Fruit fly (Drosophila melanogaster) whole organism, embryonic: ENCODE results near the gene DppIII.
A peak's percentile ranks its signal among the peaks of the same experiment; 100 is the strongest.

Experiments
- B-H1 ChIP-seq: fragments of 200-800 bp; sonication (Bioruptor generic); IDR thresholded peaks from 3 replicates; pipeline ENCODE4 v1.3.6; 2022; ENCODE audit warnings: missing biosample characterization, missing genetic modification characterization
- BEAF-32 ChIP-seq: fragments of 200-800 bp; sonication (Bioruptor generic); optimal IDR thresholded peaks from 3 replicates; lab custom pipeline; 2017; ENCODE audit warnings: missing biosample characterization, missing genetic modification characterization, mild to moderate bottlenecking, moderate library complexity, missing genetic modification reagents
- CG10431 ChIP-seq: fragments of 200-800 bp; sonication (Bioruptor generic); optimal IDR thresholded peaks from 3 replicates; lab custom pipeline; 2018; ENCODE audit warnings: missing biosample characterization, mild to moderate bottlenecking, missing genetic modification characterization
- CG10959 ChIP-seq: fragments of 200-800 bp; sonication (Bioruptor generic); IDR thresholded peaks from 2 replicates; pipeline ENCODE4 v1.3.6; 2022; ENCODE audit warnings: missing biosample characterization, missing genetic modification characterization
- CG11398 ChIP-seq: fragments of 200-800 bp; sonication (Bioruptor generic); optimal IDR thresholded peaks from 2 replicates; lab custom pipeline; 2016; ENCODE audit warnings: missing biosample characterization, missing genetic modification characterization
- CG12769 ChIP-seq: fragments of 200-800 bp; sonication (Bioruptor generic); optimal IDR thresholded peaks from 2 replicates; lab custom pipeline; 2019; ENCODE audit warnings: missing biosample characterization, mild to moderate bottlenecking, missing genetic modification characterization, moderate library complexity
- CG15601 ChIP-seq: fragments of 200-800 bp; sonication (Bioruptor generic); optimal IDR thresholded peaks from 3 replicates; lab custom pipeline; 2019; ENCODE audit warnings: missing biosample characterization, mild to moderate bottlenecking, missing genetic modification characterization, moderate library complexity
- CG16813 ChIP-seq: fragments of 200-800 bp; sonication (Bioruptor generic); IDR thresholded peaks from 3 replicates; pipeline ENCODE4 v1.3.6; 2022; ENCODE audit warnings: missing biosample characterization, missing genetic modification characterization; ENCODE audit not compliant: partially characterized antibody
- CG16863 ChIP-seq: fragments of 200-800 bp; sonication (Bioruptor generic); optimal IDR thresholded peaks from 3 replicates; lab custom pipeline; 2016; ENCODE audit warnings: missing biosample characterization, missing genetic modification characterization
- CG18764 ChIP-seq: fragments of 200-800 bp; sonication (Bioruptor generic); optimal IDR thresholded peaks from 3 replicates; lab custom pipeline; 2016; ENCODE audit warnings: missing biosample characterization, missing genetic modification characterization
- CG2889 ChIP-seq: fragments of 200-800 bp; sonication (Bioruptor generic); IDR thresholded peaks from 3 replicates; pipeline ENCODE4 v1.3.6; 2022; ENCODE audit warnings: missing biosample characterization, missing genetic modification characterization
- CG3847 ChIP-seq: fragments of 200-800 bp; sonication (Bioruptor generic); IDR thresholded peaks from 2 replicates; pipeline ENCODE4 v1.3.6; 2022; ENCODE audit warnings: missing biosample characterization, missing genetic modification characterization
- CG6791 ChIP-seq: fragments of 200-800 bp; sonication (Bioruptor generic); IDR thresholded peaks from 3 replicates; pipeline ENCODE4 v1.3.6; 2022; ENCODE audit warnings: missing biosample characterization, missing genetic modification characterization; ENCODE audit not compliant: partially characterized antibody
- CG6854 ChIP-seq: fragments of 200-800 bp; sonication (Bioruptor generic); optimal IDR thresholded peaks from 3 replicates; lab custom pipeline; 2017; ENCODE audit warnings: missing biosample characterization, mild to moderate bottlenecking, missing genetic modification characterization
- CG8478 ChIP-seq: fragments of >200 bp; optimal IDR thresholded peaks from 2 replicates; lab custom pipeline; 2018
- CG8765 ChIP-seq: fragments of 200-800 bp; sonication (Bioruptor generic); IDR thresholded peaks from 2 replicates; pipeline ENCODE4 v1.3.6; 2022; ENCODE audit warnings: missing biosample characterization, missing genetic modification characterization
- CG9817 ChIP-seq: fragments of 200-800 bp; sonication (Bioruptor generic); optimal IDR thresholded peaks from 2 replicates; lab custom pipeline; 2018; ENCODE audit warnings: missing biosample characterization, mild to moderate bottlenecking, missing genetic modification characterization, moderate library complexity
- Camta ChIP-seq: fragments of 200-800 bp; sonication (Bioruptor generic); optimal IDR thresholded peaks from 2 replicates; lab custom pipeline; 2016; ENCODE audit warnings: missing biosample characterization, missing genetic modification characterization
- Dll ChIP-seq: fragments of 200-800 bp; sonication (Bioruptor generic); IDR thresholded peaks from 4 replicates; pipeline ENCODE4 v1.3.6; 2022; ENCODE audit warnings: missing biosample characterization, missing genetic modification characterization; ENCODE audit not compliant: partially characterized antibody
- Dref ChIP-seq: fragments of 200-800 bp; sonication (Bioruptor generic); IDR thresholded peaks from 2 replicates; pipeline ENCODE4 v1.3.6; 2022; ENCODE audit warnings: missing biosample characterization, missing genetic modification characterization
- Gsc ChIP-seq: fragments of 200-800 bp; sonication (Bioruptor generic); IDR thresholded peaks from 2 replicates; pipeline ENCODE4 v1.3.6; 2022; ENCODE audit warnings: missing biosample characterization, missing genetic modification characterization
- Hmr ChIP-seq: fragments of 200-800 bp; sonication (Bioruptor generic); optimal IDR thresholded peaks from 3 replicates; lab custom pipeline; 2017; ENCODE audit warnings: mild to moderate bottlenecking, missing biosample characterization, missing genetic modification reagents, missing genetic modification characterization
- Lim3 ChIP-seq: fragments of 200-800 bp; sonication (Bioruptor generic); IDR thresholded peaks from 2 replicates; pipeline ENCODE4 v1.3.6; 2022; ENCODE audit warnings: missing biosample characterization, missing genetic modification characterization
- Mad ChIP-seq: fragments of 200-800 bp; sonication (Bioruptor generic); optimal IDR thresholded peaks from 2 replicates; lab custom pipeline; 2016; ENCODE audit warnings: missing biosample characterization, missing genetic modification characterization
- Med ChIP-seq: fragments of 200-800 bp; sonication (Bioruptor generic); peaks from one replicate; lab custom pipeline; 2016; ENCODE audit warnings: missing biosample characterization, missing genetic modification characterization, mild to moderate bottlenecking, inconsistent platforms, moderate library complexity
- Myb ChIP-seq: fragments of 200-800 bp; sonication (Bioruptor generic); optimal IDR thresholded peaks from 2 replicates; lab custom pipeline; 2016; ENCODE audit warnings: missing biosample characterization, missing genetic modification characterization
- NC2α ChIP-seq: fragments of 200-800 bp; sonication (Bioruptor generic); optimal IDR thresholded peaks from 2 replicates; lab custom pipeline; 2016; ENCODE audit warnings: missing biosample characterization, missing genetic modification characterization
- Pdp1 ChIP-seq, 2 experiments: fragments of 200-800 bp; sonication (Bioruptor generic); optimal IDR thresholded peaks; 3 replicates each; lab custom pipeline; 2016; ENCODE audit warnings: missing biosample characterization in 2 of 2, missing genetic modification characterization in 2 of 2, mild to moderate bottlenecking in 1 of 2, moderate library complexity in 1 of 2
- Rfx ChIP-seq: fragments of 200-800 bp; sonication (Bioruptor generic); IDR thresholded peaks from 2 replicates; pipeline ENCODE4 v1.3.6; 2022; ENCODE audit warnings: missing biosample characterization, missing genetic modification characterization
- Rx ChIP-seq: fragments of 200-800 bp; sonication (Bioruptor generic); IDR thresholded peaks from 2 replicates; pipeline ENCODE4 v1.3.6; 2022; ENCODE audit warnings: missing biosample characterization, missing genetic modification characterization
- Sry-δ ChIP-seq: fragments of 200-800 bp; sonication (Bioruptor generic); optimal IDR thresholded peaks from 2 replicates; lab custom pipeline; 2016; ENCODE audit warnings: missing biosample characterization, missing genetic modification characterization
- Trl ChIP-seq, 3 experiments: fragments of >200 bp in 2 of 3; fragments of 200-800 bp in 1 of 3; sonication (Bioruptor generic) in 1 of 3; optimal IDR thresholded peaks; 2 replicates in 1 of 3; 3 replicates in 2 of 3; lab custom pipeline; 2016 to 2017; ENCODE audit warnings: missing biosample characterization in 1 of 3, missing genetic modification characterization in 1 of 3
- ac ChIP-seq: fragments of 200-800 bp; sonication (Bioruptor generic); optimal IDR thresholded peaks from 3 replicates; lab custom pipeline; 2017; ENCODE audit warnings: missing biosample characterization, mild to moderate bottlenecking, missing genetic modification characterization
- al ChIP-seq: fragments of 200-800 bp; sonication (Bioruptor generic); IDR thresholded peaks from 2 replicates; pipeline ENCODE4 v1.3.6; 2022; ENCODE audit warnings: missing biosample characterization, missing genetic modification characterization
- ara ChIP-seq: fragments of 200-800 bp; sonication (Bioruptor generic); IDR thresholded peaks from 2 replicates; pipeline ENCODE4 v1.3.6; 2022; ENCODE audit warnings: missing biosample characterization, missing genetic modification characterization
- caup ChIP-seq: fragments of 200-800 bp; sonication (Bioruptor generic); optimal IDR thresholded peaks from 3 replicates; lab custom pipeline; 2017; ENCODE audit warnings: missing biosample characterization, mild to moderate bottlenecking, missing genetic modification characterization, moderate library complexity; ENCODE audit not compliant: severe bottlenecking
- chn ChIP-seq: fragments of 200-800 bp; sonication (Bioruptor generic); optimal IDR thresholded peaks from 2 replicates; lab custom pipeline; 2016; ENCODE audit warnings: missing biosample characterization, missing genetic modification characterization
- croc ChIP-seq: fragments of 200-800 bp; sonication (Bioruptor generic); conservative IDR thresholded peaks from 3 replicates; pipeline ENCODE4 v1.3.6; 2022; ENCODE audit warnings: missing biosample characterization, missing genetic modification characterization
- dan ChIP-seq: fragments of 200-800 bp; sonication (Bioruptor generic); IDR thresholded peaks from 2 replicates; pipeline ENCODE4 v1.3.6; 2022; ENCODE audit warnings: missing biosample characterization, missing genetic modification characterization
- dpn ChIP-seq, 2 experiments: fragments of 200-800 bp; sonication (Bioruptor generic); optimal IDR thresholded peaks; 3 replicates each; lab custom pipeline; 2016; ENCODE audit warnings: missing biosample characterization in 2 of 2, missing genetic modification characterization in 2 of 2
- gcm ChIP-seq: fragments of 200-800 bp; sonication (Bioruptor generic); optimal IDR thresholded peaks from 2 replicates; lab custom pipeline; 2019; ENCODE audit warnings: missing biosample characterization, mild to moderate bottlenecking, missing genetic modification characterization, moderate library complexity
- gro ChIP-seq: fragments of 200-800 bp; sonication (Bioruptor generic); optimal IDR thresholded peaks from 2 replicates; lab custom pipeline; 2016; ENCODE audit warnings: missing biosample characterization, missing genetic modification characterization
- hth ChIP-seq: fragments of >200 bp; optimal IDR thresholded peaks from 2 replicates; lab custom pipeline; 2017; ENCODE audit warnings: inconsistent platforms
- lab ChIP-seq: fragments of 200-800 bp; sonication (Bioruptor generic); optimal IDR thresholded peaks from 3 replicates; lab custom pipeline; 2017; ENCODE audit warnings: missing biosample characterization, missing genetic modification characterization, mild to moderate bottlenecking, moderate library complexity, missing genetic modification reagents
- lmd ChIP-seq: fragments of 200-800 bp; sonication (Bioruptor generic); IDR thresholded peaks from 2 replicates; pipeline ENCODE4 v1.3.6; 2022; ENCODE audit warnings: missing biosample characterization, missing genetic modification characterization
- maf-S ChIP-seq: fragments of 200-800 bp; sonication (Bioruptor generic); optimal IDR thresholded peaks from 2 replicates; lab custom pipeline; 2016; ENCODE audit warnings: missing biosample characterization, missing genetic modification characterization
- mirr ChIP-seq: fragments of 200-800 bp; sonication (Bioruptor generic); optimal IDR thresholded peaks from 3 replicates; lab custom pipeline; 2018; ENCODE audit warnings: missing biosample characterization, mild to moderate bottlenecking, missing genetic modification characterization
- repo ChIP-seq: fragments of 200-800 bp; sonication (Bioruptor generic); optimal IDR thresholded peaks from 2 replicates; lab custom pipeline; 2016; ENCODE audit warnings: missing biosample characterization, missing genetic modification characterization
- sc ChIP-seq, 3 experiments: fragments of >200 bp in 2 of 3; fragments of 200-800 bp in 1 of 3; sonication (Bioruptor generic) in 1 of 3; optimal IDR thresholded peaks; 2 replicates in 2 of 3; 3 replicates in 1 of 3; lab custom pipeline; 2017; ENCODE audit warnings: mild to moderate bottlenecking in 1 of 3, missing biosample characterization in 1 of 3, missing genetic modification characterization in 1 of 3, missing genetic modification reagents in 1 of 3
- usp ChIP-seq: fragments of >200 bp; optimal IDR thresholded peaks from 2 replicates; lab custom pipeline; 2017; ENCODE audit warnings: missing biosample characterization, missing genetic modification characterization

DppIII gene

DNA sequence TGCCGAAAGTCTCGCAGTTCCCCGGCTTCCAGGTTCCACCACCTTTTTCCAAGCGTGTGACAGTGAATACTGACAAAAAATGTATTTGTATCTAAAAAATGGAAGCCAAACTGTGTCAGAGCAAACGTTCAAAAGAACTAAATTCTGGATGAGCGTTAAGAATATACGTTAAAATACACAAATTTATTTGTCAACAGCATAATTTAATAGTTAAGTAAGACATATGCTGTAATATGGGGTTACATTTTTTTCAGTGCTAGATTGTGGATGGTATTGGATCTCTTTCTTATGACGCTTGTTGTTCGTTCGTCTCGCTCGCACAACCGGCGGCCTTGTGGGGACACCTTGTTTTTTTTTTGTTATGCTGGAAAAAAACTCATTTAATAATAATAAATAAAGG lies 11.4 kb downstream of the DppIII start (continued):
- peak; percentile 70 for TF ChIP-seq ac (GFP tag; lab: Kevin White, UChicago)
- peak; percentile 97 for TF ChIP-seq caup
- peak; percentile 96 for TF ChIP-seq CG3847
- TF ChIP-seq B-H1 (GFP tag; lab: Robert Waterston, UW), result peak; percentile 92
- TF ChIP-seq chn, result peak; percentile 95
- peak; percentile 96 for TF ChIP-seq repo (GFP tag; lab: Kevin White, UChicago)
- peak; percentile 83 for TF ChIP-seq mirr (GFP tag; lab: Kevin White, UChicago)
- peak; percentile 63; the same call in 1 of the 2 replicates for TF ChIP-seq CG10959 (GFP tag; lab: Robert Waterston, UW)
- no peak for TF ChIP-seq CG6791
- peak; percentile 80 for TF ChIP-seq croc (GFP tag; lab: Robert Waterston, UW)
- TF ChIP-seq NC2α (GFP tag; lab: Kevin White, UChicago), result peak; percentile 84
- peak; percentile 37; the same call in 1 of the 2 replicates for TF ChIP-seq dan (GFP tag; lab: Robert Waterston, UW)
- TF ChIP-seq CG11398 (GFP tag; lab: Kevin White, UChicago), result peak; percentile 88
- TF ChIP-seq Gsc (GFP tag; lab: Robert Waterston, UW), result peak; percentile 66
- peak; percentile 100 for TF ChIP-seq Med (GFP tag; lab: Kevin White, UChicago)
- TF ChIP-seq CG15601 (tag; lab: Kevin White, UChicago), result peak; percentile 69
- TF ChIP-seq CG10431 (GFP tag; lab: Kevin White, UChicago), result no peak
- no peak for TF ChIP-seq hth (lab: Kevin White, UChicago)
- TF ChIP-seq al (GFP tag; lab: Robert Waterston, UW), result peak; percentile 97
- peak; percentile 91 for TF ChIP-seq CG2889 (GFP tag; lab: Robert Waterston, UW)
- TF ChIP-seq Dll, result no peak
- peak; percentile 90 for TF ChIP-seq CG16863 (GFP tag; lab: Kevin White, UChicago)
- no peak for TF ChIP-seq usp (GFP tag; lab: Kevin White, UChicago)
- peak; percentile 98 for TF ChIP-seq Hmr (GFP tag; lab: Kevin White, UChicago)
- no peak for TF ChIP-seq CG8478 (lab: Kevin White, UChicago)
- peak; percentile 98 for TF ChIP-seq lab (GFP tag; lab: Kevin White, UChicago)
- peak; percentile 80 for TF ChIP-seq Lim3 (GFP tag; lab: Robert Waterston, UW)
- TF ChIP-seq CG8765 (GFP tag; lab: Robert Waterston, UW), result peak; percentile 41; the same call in 1 of the 2 replicates
- peak; percentile 96 for TF ChIP-seq Camta (GFP tag; lab: Kevin White, UChicago)
- TF ChIP-seq Mad, result peak; percentile 86
- TF ChIP-seq CG16813, result no peak
- TF ChIP-seq Rfx (GFP tag; lab: Robert Waterston, UW), result peak; percentile 99
- TF ChIP-seq ara (GFP tag; lab: Robert Waterston, UW), result peak; percentile 78
- TF ChIP-seq maf-S (GFP tag; lab: Kevin White, UChicago), result peak; percentile 96
- peak; percentile 96 for TF ChIP-seq lmd (GFP tag; lab: Robert Waterston, UW)
- no peak for TF ChIP-seq BEAF-32
- peak; percentile 93 for TF ChIP-seq CG6854
- TF ChIP-seq gcm (GFP tag; lab: Kevin White, UChicago), result peak; percentile 83
- TF ChIP-seq Rx (GFP tag; lab: Robert Waterston, UW), result peak; percentile 87
- 0 out of 2 replicates have a peak, but pooled peaks have one; percentile 33 for TF ChIP-seq Dref (GFP tag; lab: Robert Waterston, UW)
- peak; percentile 60 for TF ChIP-seq Sry-δ (GFP tag; lab: Kevin White, UChicago)
- peak; percentile 87 for TF ChIP-seq Myb (GFP tag; lab: Kevin White, UChicago)
- TF ChIP-seq CG18764, result peak; percentile 92
- TF ChIP-seq sc (optimal IDR thresholded peaks at IDR 0.05; lab: Kevin White, UChicago), result no peak
- TF ChIP-seq sc (GFP tag; optimal IDR thresholded peaks at IDR 0.05; lab: Kevin White, UChicago), result peak; percentile 69
- TF ChIP-seq CG9817 (tag; lab: Kevin White, UChicago), result peak; percentile 96
- peak; percentile 97 for TF ChIP-seq gro
- TF ChIP-seq CG12769 (tag; lab: Kevin White, UChicago), result peak; percentile 99
- TF ChIP-seq Pdp1 (GFP tag; optimal IDR thresholded peaks at IDR 0.05; lab: Kevin White, UChicago), result peak; percentile 96
- peak; percentile 97 for TF ChIP-seq dpn (GFP tag; optimal IDR thresholded peaks at IDR 0.05; lab: Kevin White, UChicago)
- no peak for TF ChIP-seq Trl (optimal IDR thresholded peaks at IDR 0.05; lab: Kevin White, UChicago)
- peak; percentile 97 for TF ChIP-seq Trl (GFP tag; optimal IDR thresholded peaks at IDR 0.05; lab: Kevin White, UChicago)
